Fruit fly (Drosophila melanogaster) whole organism, embryonic: ENCODE measurements around the gene Svil.

Source experiments
- Atf3 ChIP-seq: fragments of 200-800 bp; sonication (Bioruptor generic); optimal IDR thresholded peaks from 3 replicates; lab custom pipeline; 2016; ENCODE audit warnings: missing biosample characterization, missing genetic modification characterization
- Awh ChIP-seq: fragments of 200-800 bp; sonication (Bioruptor generic); IDR thresholded peaks from 2 replicates; pipeline ENCODE4, ENCODE4 v1.3.6; 2022; ENCODE audit warnings: missing biosample characterization, missing genetic modification characterization
- CG10959 ChIP-seq: fragments of 200-800 bp; sonication (Bioruptor generic); IDR thresholded peaks from 2 replicates; pipeline ENCODE4 v1.3.6; 2022; ENCODE audit warnings: missing biosample characterization, missing genetic modification characterization
- CG12659 ChIP-seq: fragments of 200-800 bp; sonication (Bioruptor generic); optimal IDR thresholded peaks from 3 replicates; lab custom pipeline; 2017; ENCODE audit warnings: mild to moderate bottlenecking, missing biosample characterization, missing genetic modification reagents, missing genetic modification characterization
- CG13424 ChIP-seq: fragments of 200-800 bp; sonication (Bioruptor generic); optimal IDR thresholded peaks from 2 replicates; lab custom pipeline; 2019; ENCODE audit warnings: missing biosample characterization, mild to moderate bottlenecking, missing genetic modification characterization, moderate library complexity
- CG15514 ChIP-seq: fragments of 200-800 bp; sonication (Bioruptor generic); optimal IDR thresholded peaks from 3 replicates; lab custom pipeline; 2017; ENCODE audit warnings: missing biosample characterization, missing genetic modification characterization, mild to moderate bottlenecking, moderate library complexity, missing genetic modification reagents
- CG17568 ChIP-seq: fragments of 200-800 bp; sonication (Bioruptor generic); optimal IDR thresholded peaks from 2 replicates; lab custom pipeline; 2018; ENCODE audit warnings: missing biosample characterization, mild to moderate bottlenecking, missing genetic modification characterization, moderate library complexity
- CG17612 ChIP-seq: fragments of 200-800 bp; sonication (Bioruptor generic); IDR thresholded peaks from 2 replicates; pipeline ENCODE4 v1.3.6; 2022; ENCODE audit warnings: missing biosample characterization, missing genetic modification characterization
- CG18262 ChIP-seq: fragments of 200-800 bp; optimal IDR thresholded peaks from 3 replicates; lab custom pipeline; 2019; ENCODE audit warnings: missing biosample characterization, mild to moderate bottlenecking, missing genetic modification characterization, moderate library complexity
- CG2199 ChIP-seq: fragments of 200-800 bp; sonication (Bioruptor generic); IDR thresholded peaks from 3 replicates; pipeline ENCODE4 v1.3.6; 2022; ENCODE audit warnings: missing biosample characterization, missing genetic modification characterization
- CG2712 ChIP-seq: fragments of 200-800 bp; optimal IDR thresholded peaks from 3 replicates; lab custom pipeline; 2019; ENCODE audit warnings: missing biosample characterization, mild to moderate bottlenecking, missing genetic modification characterization, moderate library complexity
- CG30020 ChIP-seq: fragments of 200-800 bp; optimal IDR thresholded peaks from 2 replicates; lab custom pipeline; 2019; ENCODE audit warnings: missing biosample characterization, mild to moderate bottlenecking, missing genetic modification characterization, moderate library complexity
- CG31224 ChIP-seq: fragments of 200-800 bp; sonication (Bioruptor generic); IDR thresholded peaks from 2 replicates; pipeline ENCODE4 v1.3.6; 2022; ENCODE audit warnings: missing biosample characterization, missing genetic modification characterization
- CG3407 ChIP-seq: fragments of 200-800 bp; sonication (Bioruptor generic); optimal IDR thresholded peaks from 2 replicates; lab custom pipeline; 2018; ENCODE audit warnings: missing biosample characterization, mild to moderate bottlenecking, missing genetic modification characterization
- CG4360 ChIP-seq: fragments of 200-800 bp; sonication (Bioruptor generic); IDR thresholded peaks from 2 replicates; pipeline ENCODE4 v1.3.6; 2022; ENCODE audit warnings: missing biosample characterization, missing genetic modification characterization
- CG4404 ChIP-seq: fragments of 200-800 bp; sonication (Bioruptor generic); IDR thresholded peaks from 2 replicates; pipeline ENCODE4 v1.3.6; 2022; ENCODE audit warnings: missing biosample characterization, missing genetic modification characterization
- CG5245 ChIP-seq: fragments of 200-800 bp; sonication (Bioruptor generic); optimal IDR thresholded peaks from 3 replicates; lab custom pipeline; 2016; ENCODE audit warnings: missing biosample characterization, missing genetic modification characterization
- CG6175 ChIP-seq: fragments of 200-800 bp; sonication (Bioruptor generic); IDR thresholded peaks from 3 replicates; pipeline ENCODE4 v1.3.6; 2022; ENCODE audit warnings: missing biosample characterization, missing genetic modification characterization
- Deaf1 ChIP-seq: fragments of 200-800 bp; optimal IDR thresholded peaks from 3 replicates; lab custom pipeline; 2019; ENCODE audit warnings: missing biosample characterization, mild to moderate bottlenecking, missing genetic modification characterization, moderate library complexity
- Dip2 ChIP-seq: fragments of 200-800 bp; sonication (Bioruptor generic); IDR thresholded peaks from 2 replicates; pipeline ENCODE4 v1.3.6; 2022; ENCODE audit warnings: missing biosample characterization, missing genetic modification characterization
- Dp ChIP-seq: fragments of 200-800 bp; sonication (Bioruptor generic); optimal IDR thresholded peaks from 2 replicates; lab custom pipeline; 2018; ENCODE audit warnings: missing biosample characterization, mild to moderate bottlenecking, missing genetic modification characterization, moderate library complexity
- ERR ChIP-seq: fragments of 200-800 bp; sonication (Bioruptor generic); optimal IDR thresholded peaks from 2 replicates; lab custom pipeline; 2016; ENCODE audit warnings: missing biosample characterization, missing genetic modification characterization
- Eip74EF ChIP-seq, 2 experiments: fragments of 200-800 bp in 1 of 2; fragments of >200 bp in 1 of 2; sonication (Bioruptor generic) in 1 of 2; optimal IDR thresholded peaks; 2 replicates each; lab custom pipeline; 2017 to 2019; ENCODE audit warnings: missing biosample characterization in 2 of 2, missing genetic modification characterization in 2 of 2, mild to moderate bottlenecking in 1 of 2, moderate library complexity in 1 of 2
- Ets97D ChIP-seq: fragments of 200-800 bp; sonication (Bioruptor generic); optimal IDR thresholded peaks from 3 replicates; lab custom pipeline; 2016; ENCODE audit warnings: missing biosample characterization, missing genetic modification characterization
- Fer1 ChIP-seq: fragments of 200-800 bp; sonication (Bioruptor generic); optimal IDR thresholded peaks from 2 replicates; lab custom pipeline; 2017; ENCODE audit warnings: missing biosample characterization, mild to moderate bottlenecking, missing genetic modification characterization
- Lhr ChIP-seq: fragments of 200-800 bp; sonication (Bioruptor generic); optimal IDR thresholded peaks from 3 replicates; lab custom pipeline; 2017; ENCODE audit warnings: mild to moderate bottlenecking, missing biosample characterization, missing genetic modification reagents, missing genetic modification characterization
- TFAM ChIP-seq: fragments of 200-800 bp; sonication (Bioruptor generic); optimal IDR thresholded peaks from 2 replicates; lab custom pipeline; 2017; ENCODE audit warnings: missing biosample characterization, missing genetic modification characterization, inconsistent platforms
- Xrp1 ChIP-seq: fragments of 200-800 bp; sonication (Bioruptor generic); IDR thresholded peaks from 2 replicates; pipeline ENCODE4 v1.3.6; 2022; ENCODE audit warnings: missing biosample characterization, missing genetic modification characterization
- ato ChIP-seq: fragments of 200-800 bp; sonication (Bioruptor generic); IDR thresholded peaks from 2 replicates; pipeline ENCODE4 v1.3.6; 2022; ENCODE audit warnings: missing biosample characterization, missing genetic modification characterization; ENCODE audit not compliant: partially characterized antibody
- br ChIP-seq: fragments of >200 bp; optimal IDR thresholded peaks from 2 replicates; lab custom pipeline; 2017
- crp ChIP-seq, 2 experiments: fragments of 200-800 bp; sonication (Bioruptor generic); optimal IDR thresholded peaks; 2 replicates in 1 of 2; 3 replicates in 1 of 2; lab custom pipeline; 2017; ENCODE audit warnings: missing biosample characterization in 2 of 2, missing genetic modification characterization in 2 of 2, mild to moderate bottlenecking in 1 of 2, moderate library complexity in 1 of 2
- danr ChIP-seq: fragments of 200-800 bp; sonication (Bioruptor generic); IDR thresholded peaks from 2 replicates; pipeline ENCODE4 v1.3.6; 2022; ENCODE audit warnings: missing biosample characterization, missing genetic modification characterization
- dpn ChIP-seq, 2 experiments: fragments of 200-800 bp; sonication (Bioruptor generic); optimal IDR thresholded peaks; 3 replicates each; lab custom pipeline; 2016; ENCODE audit warnings: missing biosample characterization in 2 of 2, missing genetic modification characterization in 2 of 2
- fd102C ChIP-seq: fragments of 200-800 bp; sonication (Bioruptor generic); optimal IDR thresholded peaks from 2 replicates; lab custom pipeline; 2018; ENCODE audit warnings: missing biosample characterization, mild to moderate bottlenecking, missing genetic modification characterization, moderate library complexity
- fd96Cb ChIP-seq: fragments of 200-800 bp; sonication (Bioruptor generic); optimal IDR thresholded peaks from 2 replicates; lab custom pipeline; 2018; ENCODE audit warnings: missing biosample characterization, mild to moderate bottlenecking, missing genetic modification characterization, moderate library complexity
- gcm ChIP-seq: fragments of 200-800 bp; sonication (Bioruptor generic); optimal IDR thresholded peaks from 2 replicates; lab custom pipeline; 2019; ENCODE audit warnings: missing biosample characterization, mild to moderate bottlenecking, missing genetic modification characterization, moderate library complexity
- jigr1 ChIP-seq: fragments of 200-800 bp; sonication (Bioruptor generic); IDR thresholded peaks from 3 replicates; pipeline ENCODE4 v1.3.6; 2022; ENCODE audit warnings: missing biosample characterization, missing genetic modification characterization
- kni ChIP-seq: fragments of 200-800 bp; sonication (Bioruptor generic); optimal IDR thresholded peaks from 3 replicates; lab custom pipeline; 2017; ENCODE audit warnings: mild to moderate bottlenecking, missing biosample characterization, missing genetic modification reagents, missing genetic modification characterization
- lilli ChIP-seq: fragments of 200-800 bp; sonication (Bioruptor generic); optimal IDR thresholded peaks from 3 replicates; lab custom pipeline; 2016; ENCODE audit warnings: missing biosample characterization, missing genetic modification characterization
- maf-S ChIP-seq: fragments of 200-800 bp; sonication (Bioruptor generic); optimal IDR thresholded peaks from 2 replicates; lab custom pipeline; 2016; ENCODE audit warnings: missing biosample characterization, missing genetic modification characterization
- onecut ChIP-seq: fragments of 200-800 bp; sonication (Bioruptor generic); IDR thresholded peaks from 2 replicates; pipeline ENCODE4 v1.3.6; 2022; ENCODE audit warnings: missing biosample characterization, missing genetic modification characterization
- prd ChIP-seq, 3 experiments: fragments of >200 bp in 2 of 3; fragments of 200-800 bp in 1 of 3; sonication (Bioruptor generic) in 1 of 3; optimal IDR thresholded peaks in 2 of 3; IDR thresholded peaks in 1 of 3; 2 replicates in 2 of 3; 3 replicates in 1 of 3; pipeline versions ENCODE4 v1.3.6 to Lab custom; 2017 to 2022; ENCODE audit warnings: missing biosample characterization in 1 of 3, missing genetic modification characterization in 1 of 3
- run ChIP-seq: fragments of 200-800 bp; sonication (Bioruptor generic); optimal IDR thresholded peaks from 3 replicates; lab custom pipeline; 2018; ENCODE audit warnings: missing biosample characterization, mild to moderate bottlenecking, missing genetic modification characterization
- sens ChIP-seq: fragments of 200-800 bp; sonication (Bioruptor generic); peaks from one replicate; lab custom pipeline; 2016; ENCODE audit warnings: missing biosample characterization, missing genetic modification characterization
- seq ChIP-seq: fragments of 200-800 bp; sonication (Bioruptor generic); IDR thresholded peaks from 2 replicates; pipeline ENCODE4 v1.3.6; 2022; ENCODE audit warnings: missing biosample characterization, missing genetic modification characterization
- sisA ChIP-seq: fragments of 200-800 bp; sonication (Bioruptor generic); IDR thresholded peaks from 2 replicates; pipeline ENCODE4 v1.3.6; 2022; ENCODE audit warnings: missing biosample characterization, missing genetic modification characterization
- stwl ChIP-seq: fragments of 200-800 bp; sonication (Bioruptor generic); optimal IDR thresholded peaks from 3 replicates; lab custom pipeline; 2018; ENCODE audit warnings: missing biosample characterization, mild to moderate bottlenecking, missing genetic modification characterization, moderate library complexity
- tll ChIP-seq, 2 experiments: fragments of 200-800 bp in 1 of 2; fragments of >200 bp in 1 of 2; sonication (Bioruptor generic) in 1 of 2; optimal IDR thresholded peaks; 2 replicates each; lab custom pipeline; 2017 to 2019; ENCODE audit warnings: missing biosample characterization in 2 of 2, missing genetic modification characterization in 2 of 2, mild to moderate bottlenecking in 1 of 2, moderate library complexity in 1 of 2
- trem ChIP-seq: fragments of 200-800 bp; optimal IDR thresholded peaks from 3 replicates; lab custom pipeline; 2019; ENCODE audit warnings: missing biosample characterization, mild to moderate bottlenecking, missing genetic modification characterization, moderate library complexity

Gene Svil

DNA sequence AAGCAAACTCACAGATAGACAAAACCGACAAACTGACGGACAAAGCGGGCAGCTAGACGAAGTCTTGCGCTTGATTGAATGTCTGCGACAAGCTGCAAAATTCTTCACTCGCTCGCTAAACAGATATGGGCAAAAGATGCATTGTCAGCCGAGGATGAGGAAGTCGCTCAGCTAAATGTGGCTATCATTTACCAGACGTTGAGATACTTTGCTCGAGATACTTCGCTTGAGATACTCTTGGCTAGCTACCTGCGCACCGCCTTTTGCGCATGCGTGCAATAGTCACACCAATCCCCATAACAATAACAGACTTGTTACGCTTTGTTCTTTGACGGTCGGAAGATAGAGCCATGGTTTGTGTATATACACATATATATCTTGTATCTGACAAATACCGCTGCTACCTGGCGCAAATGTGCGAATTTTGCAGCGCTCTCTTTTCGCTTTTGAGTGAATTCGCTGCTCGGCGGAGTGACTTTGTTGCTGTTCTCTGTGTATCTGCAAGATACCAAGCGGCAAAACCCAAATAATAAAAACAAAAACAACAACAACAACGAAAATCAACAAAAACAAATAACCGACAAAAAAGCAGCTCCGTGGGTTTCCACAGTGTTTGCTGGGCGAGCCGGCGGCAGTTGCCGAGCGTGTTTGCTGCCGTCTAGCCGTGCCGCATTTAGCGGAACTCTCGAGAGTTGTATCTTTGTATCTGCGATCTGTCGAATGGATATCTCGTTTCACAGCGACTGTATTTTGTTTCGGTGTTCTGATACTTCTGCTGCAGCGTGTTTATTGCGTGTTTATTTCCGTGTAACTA, 61.4 kb downstream of the Svil start (continued):
- TF ChIP-seq Atf3 (GFP tag; lab: Kevin White, UChicago): no peak
- no peak for TF ChIP-seq TFAM (GFP tag; lab: Kevin White, UChicago)
- no peak for TF ChIP-seq CG13424 (tag; lab: Kevin White, UChicago)
- TF ChIP-seq CG18262 (tag; lab: Kevin White, UChicago): no peak
- no peak for TF ChIP-seq sens (GFP tag; lab: Kevin White, UChicago)
- TF ChIP-seq Awh (GFP tag; lab: Robert Waterston, UW): no peak
- TF ChIP-seq fd96Cb: no peak
- TF ChIP-seq CG31224 (GFP tag; lab: Robert Waterston, UW): no peak
- TF ChIP-seq fd102C (GFP tag; lab: Kevin White, UChicago): no peak
- no peak for TF ChIP-seq jigr1
- TF ChIP-seq stwl (tag; lab: Kevin White, UChicago): no peak
- no peak for TF ChIP-seq Dp (GFP tag; lab: Kevin White, UChicago)
- TF ChIP-seq Xrp1 (GFP tag; lab: Robert Waterston, UW): 0 out of 2 replicates have a peak, but pooled peaks have one; percentile 8
- TF ChIP-seq CG6175 (GFP tag; lab: Robert Waterston, UW): peak; percentile 78; the same call in 2 of the 3 replicates
- TF ChIP-seq CG4404: no peak
- no peak for TF ChIP-seq Eip74EF (GFP tag; optimal IDR thresholded peaks at IDR 0.05; lab: Kevin White, UChicago)
- no peak for TF ChIP-seq CG12659 (GFP tag; lab: Kevin White, UChicago)
- no peak for TF ChIP-seq Dip2 (GFP tag; lab: Robert Waterston, UW)
- peak; percentile 91 for TF ChIP-seq CG2199 (GFP tag; lab: Robert Waterston, UW)
- no peak for TF ChIP-seq CG15514 (GFP tag; lab: Kevin White, UChicago)
- no peak for TF ChIP-seq CG3407 (GFP tag; lab: Kevin White, UChicago)
- no peak for TF ChIP-seq dpn (GFP tag; optimal IDR thresholded peaks at IDR 0.05; lab: Kevin White, UChicago)
- TF ChIP-seq danr: no peak
- no peak for TF ChIP-seq sisA (GFP tag; lab: Robert Waterston, UW)
- no peak for TF ChIP-seq Lhr (GFP tag; lab: Kevin White, UChicago)
- no peak for TF ChIP-seq prd (optimal IDR thresholded peaks at IDR 0.05; lab: Kevin White, UChicago)
- TF ChIP-seq prd (GFP tag; IDR thresholded peaks at IDR 0.05; lab: Robert Waterston, UW): 0 out of 3 replicates have a peak, but pooled peaks have one; percentile 14
- TF ChIP-seq kni (GFP tag; lab: Kevin White, UChicago): peak; percentile 68
- TF ChIP-seq Fer1: no peak
- TF ChIP-seq CG30020 (tag; lab: Kevin White, UChicago): no peak
- peak; percentile 37 for TF ChIP-seq Deaf1 (tag; lab: Kevin White, UChicago)
- no peak for TF ChIP-seq CG5245 (GFP tag; lab: Kevin White, UChicago)
- no peak for TF ChIP-seq onecut (GFP tag; lab: Robert Waterston, UW)
- peak in 1 of 2 experiments; percentile 90 for TF ChIP-seq tll (GFP tag; optimal IDR thresholded peaks at IDR 0.05; lab: Kevin White, UChicago)
- TF ChIP-seq ato (GFP tag; lab: Robert Waterston, UW): no peak
- TF ChIP-seq CG10959: no peak
- no peak for TF ChIP-seq run (tag; lab: Kevin White, UChicago)
- TF ChIP-seq lilli (GFP tag; lab: Kevin White, UChicago): no peak
- no peak for TF ChIP-seq br (lab: Kevin White, UChicago)
- no peak for TF ChIP-seq trem (tag; lab: Kevin White, UChicago)
- no peak for TF ChIP-seq seq (GFP tag; lab: Robert Waterston, UW)
- TF ChIP-seq CG17612 (GFP tag; lab: Robert Waterston, UW): no peak
- TF ChIP-seq ERR (GFP tag; lab: Kevin White, UChicago): no peak
- peak; percentile 90 for TF ChIP-seq CG4360 (GFP tag; lab: Robert Waterston, UW)
- TF ChIP-seq gcm (GFP tag; lab: Kevin White, UChicago): no peak
- no peak for TF ChIP-seq Ets97D (GFP tag; lab: Kevin White, UChicago)
- no peak for TF ChIP-seq maf-S (GFP tag; lab: Kevin White, UChicago)
- no peak for TF ChIP-seq CG2712 (tag; lab: Kevin White, UChicago)
- TF ChIP-seq CG17568: peak; percentile 28
- TF ChIP-seq crp (GFP tag; optimal IDR thresholded peaks at IDR 0.05; lab: Kevin White, UChicago): no peak
